Fruit fly (Drosophila melanogaster) Kc167 (cell line): ENCODE measurements around the gene Vha16-5.

Source experiments
- Sin3A ChIP-seq: fragments of >200 bp; optimal IDR thresholded peaks from 2 replicates; lab custom pipeline; 2018; ENCODE audit warnings: missing external identifiers
- h ChIP-seq: fragments of >200 bp; optimal IDR thresholded peaks from 3 replicates; lab custom pipeline; 2018; ENCODE audit warnings: missing external identifiers
- psq ChIP-seq: fragments of >200 bp; optimal IDR thresholded peaks from 2 replicates; lab custom pipeline; 2017; ENCODE audit warnings: missing external identifiers

dm6 chr2L:10759624-10760023, 22.8 kb upstream of the Vha16-5 start:
- TF ChIP-seq psq (lab: Kevin White, UChicago) (no peak), h (lab: Kevin White, UChicago) (no peak), Sin3A (lab: Kevin White, UChicago) (no peak)
